Fruit fly (Drosophila melanogaster) whole organism, embryonic: ENCODE data around the gene CG5050.

Experiments
- Bdp1 ChIP-seq: fragments of 200-800 bp; sonication (Bioruptor generic); optimal IDR thresholded peaks from 3 replicates; lab custom pipeline; 2016; ENCODE audit warnings: missing biosample characterization, missing genetic modification characterization
- CG10147 ChIP-seq: fragments of 200-800 bp; sonication (Bioruptor generic); optimal IDR thresholded peaks from 2 replicates; lab custom pipeline; 2019; ENCODE audit warnings: missing biosample characterization, mild to moderate bottlenecking, missing genetic modification characterization, moderate library complexity
- CG10431 ChIP-seq: fragments of 200-800 bp; sonication (Bioruptor generic); optimal IDR thresholded peaks from 3 replicates; lab custom pipeline; 2018; ENCODE audit warnings: missing biosample characterization, mild to moderate bottlenecking, missing genetic modification characterization
- CG10543 ChIP-seq: fragments of 200-800 bp; sonication (Bioruptor generic); optimal IDR thresholded peaks from 3 replicates; lab custom pipeline; 2017; ENCODE audit warnings: missing biosample characterization, mild to moderate bottlenecking, missing genetic modification characterization, moderate library complexity
- CG10979 ChIP-seq: fragments of 200-800 bp; sonication (Bioruptor generic); optimal IDR thresholded peaks from 2 replicates; lab custom pipeline; 2018; ENCODE audit warnings: missing biosample characterization, mild to moderate bottlenecking, missing genetic modification characterization, moderate library complexity
- CG12071 ChIP-seq: fragments of 200-800 bp; sonication (Bioruptor generic); optimal IDR thresholded peaks from 3 replicates; lab custom pipeline; 2018; ENCODE audit warnings: missing biosample characterization, mild to moderate bottlenecking, missing genetic modification characterization
- CG12155 ChIP-seq: fragments of 200-800 bp; sonication (Bioruptor generic); optimal IDR thresholded peaks from 3 replicates; lab custom pipeline; 2016; ENCODE audit warnings: missing biosample characterization, missing genetic modification characterization
- CG12236 ChIP-seq: fragments of 200-800 bp; sonication (Bioruptor generic); optimal IDR thresholded peaks from 2 replicates; lab custom pipeline; 2016; ENCODE audit warnings: missing biosample characterization, missing genetic modification characterization
- CG17612 ChIP-seq: fragments of 200-800 bp; sonication (Bioruptor generic); IDR thresholded peaks from 2 replicates; pipeline ENCODE4 v1.3.6; 2022; ENCODE audit warnings: missing biosample characterization, missing genetic modification characterization
- CG18262 ChIP-seq: fragments of 200-800 bp; optimal IDR thresholded peaks from 3 replicates; lab custom pipeline; 2019; ENCODE audit warnings: missing biosample characterization, mild to moderate bottlenecking, missing genetic modification characterization, moderate library complexity
- CG1832 ChIP-seq: fragments of 200-800 bp; sonication (Bioruptor generic); optimal IDR thresholded peaks from 2 replicates; lab custom pipeline; 2017; ENCODE audit warnings: missing biosample characterization, mild to moderate bottlenecking, missing genetic modification characterization, inconsistent platforms
- CG18764 ChIP-seq: fragments of 200-800 bp; sonication (Bioruptor generic); optimal IDR thresholded peaks from 3 replicates; lab custom pipeline; 2016; ENCODE audit warnings: missing biosample characterization, missing genetic modification characterization
- CG30403 ChIP-seq: fragments of 200-800 bp; sonication (Bioruptor generic); optimal IDR thresholded peaks from 3 replicates; lab custom pipeline; 2016; ENCODE audit warnings: missing biosample characterization, missing genetic modification characterization
- CG5180 ChIP-seq: fragments of 200-800 bp; sonication (Bioruptor generic); optimal IDR thresholded peaks from 3 replicates; lab custom pipeline; 2017; ENCODE audit warnings: missing biosample characterization, missing genetic modification characterization, mild to moderate bottlenecking, moderate library complexity, missing genetic modification reagents
- CG6175 ChIP-seq: fragments of 200-800 bp; sonication (Bioruptor generic); IDR thresholded peaks from 3 replicates; pipeline ENCODE4 v1.3.6; 2022; ENCODE audit warnings: missing biosample characterization, missing genetic modification characterization
- CG6272 ChIP-seq: fragments of 200-800 bp; sonication (Bioruptor generic); IDR thresholded peaks from 2 replicates; pipeline ENCODE4 v1.3.6; 2022; ENCODE audit warnings: missing biosample characterization, missing genetic modification characterization
- CG6689 ChIP-seq: fragments of 200-800 bp; sonication (Bioruptor generic); IDR thresholded peaks from 2 replicates; pipeline ENCODE4 v1.3.6; 2022; ENCODE audit warnings: missing biosample characterization, missing genetic modification characterization
- CG7271 ChIP-seq: fragments of 200-800 bp; sonication (Bioruptor generic); optimal IDR thresholded peaks from 2 replicates; lab custom pipeline; 2018; ENCODE audit warnings: missing biosample characterization, mild to moderate bottlenecking, missing genetic modification characterization, moderate library complexity
- CG8089 ChIP-seq: fragments of 200-800 bp; sonication (Bioruptor generic); optimal IDR thresholded peaks from 3 replicates; lab custom pipeline; 2016; ENCODE audit warnings: missing biosample characterization, missing genetic modification characterization
- CG8359 ChIP-seq: fragments of 200-800 bp; sonication (Bioruptor generic); optimal IDR thresholded peaks from 2 replicates; lab custom pipeline; 2017; ENCODE audit warnings: missing biosample characterization, mild to moderate bottlenecking, missing genetic modification characterization, borderline replicate concordance
- CG8388 ChIP-seq: fragments of 200-800 bp; sonication (Bioruptor generic); optimal IDR thresholded peaks from 2 replicates; lab custom pipeline; 2019; ENCODE audit warnings: missing biosample characterization, mild to moderate bottlenecking, missing genetic modification characterization, moderate library complexity
- CG8478 ChIP-seq: fragments of >200 bp; optimal IDR thresholded peaks from 2 replicates; lab custom pipeline; 2018
- CG8944 ChIP-seq: fragments of 200-800 bp; sonication (Bioruptor generic); optimal IDR thresholded peaks from 3 replicates; lab custom pipeline; 2016; ENCODE audit warnings: missing biosample characterization, missing genetic modification characterization
- CG9215 ChIP-seq: fragments of 200-800 bp; sonication (Bioruptor generic); IDR thresholded peaks from 2 replicates; pipeline ENCODE4 v1.3.6; 2022; ENCODE audit warnings: missing biosample characterization, missing genetic modification characterization
- CG9797 ChIP-seq: fragments of 200-800 bp; sonication (Bioruptor generic); optimal IDR thresholded peaks from 3 replicates; lab custom pipeline; 2018; ENCODE audit warnings: missing biosample characterization, mild to moderate bottlenecking, missing genetic modification characterization
- CG9932 ChIP-seq: fragments of 200-800 bp; sonication (Bioruptor generic); IDR thresholded peaks from 2 replicates; pipeline ENCODE4 v1.3.6; 2022; ENCODE audit warnings: missing biosample characterization, missing genetic modification characterization
- Dek ChIP-seq: fragments of 200-800 bp; sonication (Bioruptor generic); optimal IDR thresholded peaks from 3 replicates; lab custom pipeline; 2019; ENCODE audit warnings: missing biosample characterization, mild to moderate bottlenecking, missing genetic modification characterization, moderate library complexity
- Dip3 ChIP-seq: fragments of 200-800 bp; sonication (Bioruptor generic); optimal IDR thresholded peaks from 3 replicates; lab custom pipeline; 2016; ENCODE audit warnings: missing biosample characterization, missing genetic modification characterization
- Drgx ChIP-seq: fragments of 200-800 bp; sonication (Bioruptor generic); IDR thresholded peaks from 2 replicates; pipeline ENCODE4 v1.3.6; 2022; ENCODE audit warnings: missing biosample characterization, missing genetic modification characterization
- H2.0 ChIP-seq: fragments of 200-800 bp; sonication (Bioruptor generic); IDR thresholded peaks from 2 replicates; pipeline ENCODE4 v1.3.6; 2022; ENCODE audit warnings: missing biosample characterization, missing genetic modification characterization
- HmgD ChIP-seq: fragments of 200-800 bp; sonication (Bioruptor generic); optimal IDR thresholded peaks from 3 replicates; lab custom pipeline; 2016; ENCODE audit warnings: missing biosample characterization, missing genetic modification characterization
- MESR4 ChIP-seq: fragments of 200-800 bp; sonication (Bioruptor generic); optimal IDR thresholded peaks from 2 replicates; lab custom pipeline; 2018; ENCODE audit warnings: missing biosample characterization, mild to moderate bottlenecking, missing genetic modification characterization, moderate library complexity
- Max ChIP-seq: fragments of 200-800 bp; sonication (Bioruptor generic); optimal IDR thresholded peaks from 2 replicates; lab custom pipeline; 2016; ENCODE audit warnings: missing biosample characterization, mild to moderate bottlenecking, missing genetic modification characterization
- Poxn ChIP-seq: fragments of 200-800 bp; sonication (Bioruptor generic); IDR thresholded peaks from 2 replicates; pipeline ENCODE4 v1.3.6; 2022; ENCODE audit warnings: missing biosample characterization, missing genetic modification characterization
- Scr ChIP-seq: fragments of 200-800 bp; sonication (Bioruptor generic); IDR thresholded peaks from 2 replicates; pipeline ENCODE4 v1.3.6; 2022; ENCODE audit warnings: missing biosample characterization, missing genetic modification characterization; ENCODE audit not compliant: partially characterized antibody
- Trl ChIP-seq, 3 experiments: fragments of >200 bp in 2 of 3; fragments of 200-800 bp in 1 of 3; sonication (Bioruptor generic) in 1 of 3; optimal IDR thresholded peaks; 2 replicates in 1 of 3; 3 replicates in 2 of 3; lab custom pipeline; 2016 to 2017; ENCODE audit warnings: missing biosample characterization in 1 of 3, missing genetic modification characterization in 1 of 3
- ab ChIP-seq: fragments of 200-800 bp; sonication (Bioruptor generic); optimal IDR thresholded peaks from 2 replicates; lab custom pipeline; 2016; ENCODE audit warnings: missing biosample characterization, missing genetic modification characterization
- ase ChIP-seq: fragments of 200-800 bp; sonication (Bioruptor generic); IDR thresholded peaks from 3 replicates; pipeline ENCODE4 v1.3.6; 2022; ENCODE audit warnings: missing biosample characterization, missing genetic modification characterization
- cg ChIP-seq: fragments of 200-800 bp; sonication (Bioruptor generic); optimal IDR thresholded peaks from 3 replicates; lab custom pipeline; 2019; ENCODE audit warnings: missing biosample characterization, mild to moderate bottlenecking, missing genetic modification characterization, moderate library complexity
- ci ChIP-seq: fragments of 200-800 bp; sonication (Bioruptor generic); IDR thresholded peaks from 3 replicates; pipeline ENCODE4 v1.3.6; 2022; ENCODE audit warnings: missing biosample characterization, missing genetic modification characterization
- dmrt99B ChIP-seq: fragments of 200-800 bp; sonication (Bioruptor generic); optimal IDR thresholded peaks from 2 replicates; lab custom pipeline; 2018; ENCODE audit warnings: missing biosample characterization, mild to moderate bottlenecking, missing genetic modification characterization, moderate library complexity
- eyg ChIP-seq: fragments of 200-800 bp; sonication (Bioruptor generic); optimal IDR thresholded peaks from 3 replicates; lab custom pipeline; 2016; ENCODE audit warnings: missing biosample characterization, missing genetic modification characterization
- phol ChIP-seq: fragments of 200-800 bp; sonication (Bioruptor generic); optimal IDR thresholded peaks from 3 replicates; lab custom pipeline; 2018; ENCODE audit warnings: missing biosample characterization, mild to moderate bottlenecking, missing genetic modification characterization, moderate library complexity
- pzg ChIP-seq: fragments of 200-800 bp; sonication (Bioruptor generic); optimal IDR thresholded peaks from 3 replicates; lab custom pipeline; 2018; ENCODE audit warnings: missing biosample characterization, mild to moderate bottlenecking, missing genetic modification characterization, moderate library complexity
- sc ChIP-seq, 3 experiments: fragments of >200 bp in 2 of 3; fragments of 200-800 bp in 1 of 3; sonication (Bioruptor generic) in 1 of 3; optimal IDR thresholded peaks; 2 replicates in 2 of 3; 3 replicates in 1 of 3; lab custom pipeline; 2017; ENCODE audit warnings: mild to moderate bottlenecking in 1 of 3, missing biosample characterization in 1 of 3, missing genetic modification characterization in 1 of 3, missing genetic modification reagents in 1 of 3
- sim ChIP-seq: fragments of 200-800 bp; sonication (Bioruptor generic); IDR thresholded peaks from 2 replicates; pipeline ENCODE4 v1.3.6; 2022; ENCODE audit warnings: missing biosample characterization, missing genetic modification characterization
- ttk ChIP-seq: fragments of 200-800 bp; sonication (Bioruptor generic); IDR thresholded peaks from 2 replicates; pipeline ENCODE4 v2.1.2; 2022; ENCODE audit warnings: missing biosample characterization, missing genetic modification characterization
- zf30C ChIP-seq: fragments of 200-800 bp; sonication (Bioruptor generic); optimal IDR thresholded peaks from 3 replicates; lab custom pipeline; 2018; ENCODE audit warnings: missing biosample characterization, mild to moderate bottlenecking, missing genetic modification characterization

CG5050 gene

dm6 chr2L:17465915-17466677, 13.4 kb downstream of the CG5050 start (continued):
- TF ChIP-seq CG8359 (GFP tag; lab: Kevin White, UChicago) (peak; percentile 52), CG8089 (peak; percentile 67), CG18262 (tag; lab: Kevin White, UChicago) (peak; percentile 88), CG6175 (GFP tag; lab: Robert Waterston, UW) (0 out of 3 replicates have a peak, but pooled peaks have one; percentile 35), CG9797 (GFP tag; lab: Kevin White, UChicago) (no peak), zf30C (GFP tag; lab: Kevin White, UChicago) (peak; percentile 55), Dip3 (GFP tag; lab: Kevin White, UChicago) (peak; percentile 43), CG5180 (GFP tag; lab: Kevin White, UChicago) (peak; percentile 64), CG12236 (GFP tag; lab: Kevin White, UChicago) (peak; percentile 75), ase (GFP tag; lab: Robert Waterston, UW) (peak; percentile 60), CG10147 (no peak), Poxn (GFP tag; lab: Robert Waterston, UW) (no peak), sim (GFP tag; lab: Robert Waterston, UW) (peak; percentile 69; the same call in 1 of the 2 replicates), CG1832 (GFP tag; lab: Kevin White, UChicago) (no peak), CG10543 (GFP tag; lab: Kevin White, UChicago) (no peak), eyg (GFP tag; lab: Kevin White, UChicago) (peak; percentile 62), CG7271 (tag; lab: Kevin White, UChicago) (peak; percentile 62), dmrt99B (tag; lab: Kevin White, UChicago) (peak; percentile 90), CG9215 (GFP tag; lab: Robert Waterston, UW) (peak; percentile 48; the same call in 1 of the 2 replicates), CG17612 (GFP tag; lab: Robert Waterston, UW) (no peak), Trl (optimal IDR thresholded peaks at IDR 0.05; lab: Kevin White, UChicago) (no peak), Trl (GFP tag; optimal IDR thresholded peaks at IDR 0.05; lab: Kevin White, UChicago) (peak; percentile 66), Drgx (GFP tag; lab: Robert Waterston, UW) (peak; percentile 88), Dek (tag; lab: Kevin White, UChicago) (peak; percentile 76), ab (GFP tag; lab: Kevin White, UChicago) (no peak), CG12155 (peak; percentile 73), CG9932 (no peak), Max (GFP tag; lab: Kevin White, UChicago) (peak; percentile 68), CG30403 (GFP tag; lab: Kevin White, UChicago) (peak; percentile 81), H2.0 (GFP tag; lab: Robert Waterston, UW) (peak; percentile 69), ci (GFP tag; lab: Robert Waterston, UW) (peak; percentile 92), Scr (GFP tag; lab: Robert Waterston, UW) (no peak), cg (no peak), HmgD (GFP tag; lab: Kevin White, UChicago) (peak; percentile 50), CG8478 (lab: Kevin White, UChicago) (no peak), pzg (GFP tag; lab: Kevin White, UChicago) (no peak), CG10431 (peak; percentile 46), CG10979 (tag; lab: Kevin White, UChicago) (peak; percentile 89), CG12071 (GFP tag; lab: Kevin White, UChicago) (peak; percentile 65), Bdp1 (GFP tag; lab: Kevin White, UChicago) (peak; percentile 59), CG6689 (GFP tag; lab: Robert Waterston, UW) (peak; percentile 83), MESR4 (GFP tag; lab: Kevin White, UChicago) (no peak), ttk (GFP tag; lab: Robert Waterston, UW) (peak; percentile 73), CG6272 (GFP tag; lab: Robert Waterston, UW) (peak; percentile 30; the same call in 1 of the 2 replicates), sc (optimal IDR thresholded peaks at IDR 0.05; lab: Kevin White, UChicago) (no peak), sc (GFP tag; optimal IDR thresholded peaks at IDR 0.05; lab: Kevin White, UChicago) (peak; percentile 73), CG18764 (peak; percentile 68), CG8944 (GFP tag; lab: Kevin White, UChicago) (peak; percentile 77), phol (tag; lab: Kevin White, UChicago) (peak; percentile 87), CG8388 (GFP tag; lab: Kevin White, UChicago) (peak; percentile 86)
